Worm (Caenorhabditis elegans) whole organism, L3 larva: ENCODE data around the gene flap-1.

Experiments used
- R02D3.7 ChIP-seq: fragments of 150-350 bp; optimal IDR thresholded peaks from 2 replicates; lab custom pipeline; 2014; ENCODE audit warnings: missing biosample characterization, missing genetic modification characterization
- ZK546.5 ChIP-seq: sonication (generic microtip); optimal IDR thresholded peaks from 2 replicates; lab custom pipeline; 2017; ENCODE audit warnings: missing biosample characterization, missing genetic modification characterization
- ceh-82 ChIP-seq: fragments of 150-350 bp; optimal IDR thresholded peaks from 2 replicates; lab custom pipeline; 2014; ENCODE audit warnings: missing biosample characterization, missing genetic modification characterization
- egl-27 ChIP-seq: sonication (generic microtip); optimal IDR thresholded peaks from 4 replicates; lab custom pipeline; 2017; ENCODE audit warnings: missing biosample characterization, missing genetic modification reagents, missing genetic modification characterization
- elt-1 ChIP-seq: fragments of 150-350 bp; optimal IDR thresholded peaks from 2 replicates; lab custom pipeline; 2014; ENCODE audit warnings: missing biosample characterization, missing genetic modification characterization
- nhr-237 ChIP-seq: fragments of 150-350 bp; optimal IDR thresholded peaks from 2 replicates; lab custom pipeline; 2014; ENCODE audit warnings: missing biosample characterization, missing genetic modification characterization
- nhr-25 ChIP-seq: sonication (generic microtip); optimal IDR thresholded peaks from 2 replicates; lab custom pipeline; 2017; ENCODE audit warnings: missing biosample characterization, missing genetic modification characterization
- nhr-28 ChIP-seq: fragments of 150-350 bp; optimal IDR thresholded peaks from 2 replicates; lab custom pipeline; 2014; ENCODE audit warnings: missing biosample characterization, missing genetic modification characterization
- skn-1 ChIP-seq: fragments of 150-350 bp; optimal IDR thresholded peaks from 2 replicates; lab custom pipeline; 2014; ENCODE audit warnings: missing biosample characterization, missing genetic modification characterization
- snpc-4 ChIP-seq: fragments of 150-350 bp; optimal IDR thresholded peaks from 2 replicates; lab custom pipeline; 2014; ENCODE audit warnings: missing biosample characterization, missing genetic modification characterization
- unc-39 ChIP-seq: sonication (generic microtip); optimal IDR thresholded peaks from 4 replicates; lab custom pipeline; 2017; ENCODE audit warnings: missing biosample characterization, missing genetic modification characterization
- ztf-4 ChIP-seq: fragments of 150-350 bp; optimal IDR thresholded peaks from 2 replicates; lab custom pipeline; 2014; ENCODE audit warnings: missing biosample characterization, missing genetic modification characterization

DNA sequence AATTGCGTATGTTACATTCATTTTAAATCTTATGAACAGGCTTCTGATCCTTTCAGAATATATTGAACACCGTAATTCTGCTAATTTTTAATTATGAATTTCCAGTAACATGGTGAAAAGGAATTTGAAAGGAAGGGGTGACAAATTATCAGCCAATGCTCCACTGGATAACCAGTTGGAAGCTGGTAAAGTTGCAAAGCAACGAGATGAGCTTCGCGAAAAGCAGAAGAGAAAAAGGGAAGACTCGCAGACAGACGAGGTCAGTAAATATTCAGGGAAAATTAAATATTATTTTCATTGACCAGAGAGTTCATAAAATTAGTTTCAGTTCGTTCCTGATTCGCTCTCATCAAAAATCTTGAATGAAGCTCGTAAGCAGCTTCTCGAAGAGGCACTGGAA, 3.3 kb upstream of the flap-1 start, which contains the start of gene byn-1:
- TF ChIP-seq nhr-237 (tag; lab: Kevin White, UChicago), result no peak
- no peak for TF ChIP-seq snpc-4
- TF ChIP-seq ZK546.5 (tag; lab: Kevin White, UChicago), result no peak
- no peak for TF ChIP-seq ceh-82 (tag; lab: Kevin White, UChicago)
- no peak for TF ChIP-seq nhr-25 (tag; lab: Kevin White, UChicago)
- no peak for TF ChIP-seq unc-39 (tag; lab: Kevin White, UChicago)
- TF ChIP-seq elt-1, result no peak
- no peak for TF ChIP-seq ztf-4 (tag; lab: Kevin White, UChicago)
- no peak for TF ChIP-seq nhr-28
- no peak for TF ChIP-seq egl-27 (tag; lab: Kevin White, UChicago)
- no peak for TF ChIP-seq skn-1 (tag; lab: Kevin White, UChicago)
- TF ChIP-seq R02D3.7 (tag; lab: Kevin White, UChicago), result no peak
